Worm (Caenorhabditis elegans) whole organism, L2 larva: ENCODE data around the gene F08F8.6.

Source experiments
- nhr-11 ChIP-seq: fragments of 150-350 bp; optimal IDR thresholded peaks from 2 replicates; lab custom pipeline; 2014; ENCODE audit warnings: missing biosample characterization, missing genetic modification characterization
- sma-9 ChIP-seq, 2 experiments: fragments of 150-350 bp in 1 of 2; sonication (generic microtip) in 1 of 2; optimal IDR thresholded peaks; 2 replicates each; lab custom pipeline; 2014 to 2016; ENCODE audit warnings: missing genetic modification characterization in 2 of 2, mild to moderate bottlenecking in 1 of 2, missing biosample characterization in 1 of 2, missing compliant biosample characterization in 1 of 2, missing genetic modification reagents in 1 of 2, moderate library complexity in 1 of 2
- zag-1 ChIP-seq: fragments of 150-350 bp; optimal IDR thresholded peaks from 2 replicates; lab custom pipeline; 2014; ENCODE audit warnings: missing biosample characterization, missing genetic modification characterization

DNA sequence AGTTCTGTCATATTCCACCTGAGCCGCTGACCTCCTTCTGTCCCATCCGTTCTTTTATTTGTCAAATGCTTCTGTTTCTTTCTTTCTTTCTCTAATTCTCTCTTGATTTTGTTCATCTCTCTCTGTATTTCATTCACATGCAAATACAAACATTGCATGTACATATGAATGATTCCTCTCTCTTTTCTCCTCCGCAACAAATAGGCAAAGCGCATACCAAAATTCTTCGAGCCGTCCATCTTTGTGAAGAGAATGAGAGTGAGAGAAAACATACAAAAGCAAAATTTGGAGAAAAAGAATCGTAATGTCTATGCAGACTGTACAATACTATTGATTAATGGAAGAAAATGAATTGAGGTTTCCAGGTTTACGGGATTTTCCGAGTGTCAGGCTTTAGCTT is 26.1 kb upstream of the F08F8.6 start:
- no peak for TF ChIP-seq sma-9 (GFP tag; optimal IDR thresholded peaks at IDR 0.05; lab: Kevin White, UChicago)
- TF ChIP-seq sma-9 (tag; optimal IDR thresholded peaks at IDR 0.05; lab: Kevin White, UChicago), result no peak
- TF ChIP-seq nhr-11, result no peak
- TF ChIP-seq zag-1 (tag; lab: Kevin White, UChicago), result no peak
